Worm (Caenorhabditis elegans) whole organism, L4 larva: Measurements from ENCODE around the gene C30H6.12.

Experiments
- aly-2 ChIP-seq: sonication (generic microtip); optimal IDR thresholded peaks from 2 replicates; lab custom pipeline; 2018; ENCODE audit warnings: missing biosample characterization, missing genetic modification characterization
- dpl-1 ChIP-seq: fragments of 150-350 bp; optimal IDR thresholded peaks from 2 replicates; lab custom pipeline; 2014; ENCODE audit warnings: missing biosample characterization, missing genetic modification reagents, missing genetic modification characterization
- fkh-10 ChIP-seq: fragments of 150-350 bp; optimal IDR thresholded peaks from 2 replicates; lab custom pipeline; 2014; ENCODE audit warnings: missing biosample characterization, missing genetic modification reagents, missing genetic modification characterization
- jun-1 ChIP-seq: fragments of 150-350 bp; optimal IDR thresholded peaks from 2 replicates; lab custom pipeline; 2014; ENCODE audit warnings: missing biosample characterization, missing genetic modification reagents, missing genetic modification characterization
- lin-13 ChIP-seq: fragments of 150-350 bp; optimal IDR thresholded peaks from 2 replicates; lab custom pipeline; 2014; ENCODE audit warnings: missing biosample characterization, missing genetic modification reagents, missing genetic modification characterization
- lir-3 ChIP-seq: sonication (generic microtip); optimal IDR thresholded peaks from 2 replicates; lab custom pipeline; 2016; ENCODE audit warnings: mild to moderate bottlenecking, missing genetic modification characterization, missing compliant biosample characterization
- snpc-1.2 ChIP-seq: fragments of 200-800 bp; sonication (Bioruptor generic); IDR thresholded peaks from 2 replicates; pipeline ENCODE4 v1.3.6; 2022; ENCODE audit warnings: missing genetic modification reagents, missing genetic modification characterization, missing compliant biosample characterization
- zip-11 ChIP-seq: fragments of 200-800 bp; sonication (Bioruptor generic); IDR thresholded peaks from 2 replicates; pipeline ENCODE4 v1.3.6; 2022; ENCODE audit warnings: missing genetic modification characterization, missing compliant biosample characterization

- TF ChIP-seq zip-11 (GFP tag; lab: Robert Waterston, UW) (no peak), lir-3 (tag; lab: Kevin White, UChicago) (no peak), dpl-1 (GFP tag; lab: Kevin White, UChicago) (no peak), lin-13 (GFP tag; lab: Kevin White, UChicago) (no peak), fkh-10 (GFP tag; lab: Kevin White, UChicago) (no peak), snpc-1.2 (GFP tag; lab: Robert Waterston, UW) (no peak), aly-2 (tag; lab: Kevin White, UChicago) (no peak), jun-1 (tag; lab: Kevin White, UChicago) (no peak)
Measured at ce11 chrIV:17371469-17371868, 11.7 kb upstream of the C30H6.12 start, which contains the start of gene C30H6.5.
